Worm (Caenorhabditis elegans) whole organism, L2 larva: ENCODE results near the gene srsx-33.

ENCODE experiments used
- F13H6.1 ChIP-seq: sonication (generic microtip); optimal IDR thresholded peaks from 2 replicates; lab custom pipeline; 2016; ENCODE audit warnings: missing genetic modification characterization, missing compliant biosample characterization
- R02D3.7 ChIP-seq: fragments of 150-350 bp; optimal IDR thresholded peaks from 2 replicates; lab custom pipeline; 2014; ENCODE audit warnings: missing biosample characterization, missing genetic modification characterization
- ama-1 ChIP-seq: fragments of 150-350 bp; optimal IDR thresholded peaks from 2 replicates; lab custom pipeline; 2018; ENCODE audit warnings: inconsistent platforms
- dmd-4 ChIP-seq: sonication (generic microtip); optimal IDR thresholded peaks from 2 replicates; lab custom pipeline; 2017; ENCODE audit warnings: missing biosample characterization, missing genetic modification characterization
- fos-1 ChIP-seq: fragments of 150-350 bp; optimal IDR thresholded peaks from 2 replicates; lab custom pipeline; 2014; ENCODE audit warnings: missing biosample characterization, missing genetic modification characterization
- lin-11 ChIP-seq: fragments of 150-350 bp; sonication (generic microtip); optimal IDR thresholded peaks from 2 replicates; lab custom pipeline; 2014; ENCODE audit warnings: missing biosample characterization, missing genetic modification characterization, inconsistent platforms, mixed read lengths
- lin-39 ChIP-seq: fragments of 150-350 bp; optimal IDR thresholded peaks from 2 replicates; lab custom pipeline; 2014; ENCODE audit warnings: missing biosample characterization, missing genetic modification reagents, missing genetic modification characterization
- mdl-1 ChIP-seq, 2 experiments: fragments of 150-350 bp in 1 of 2; sonication (generic microtip) in 1 of 2; optimal IDR thresholded peaks; 2 replicates each; lab custom pipeline; 2017; ENCODE audit warnings: missing biosample characterization in 2 of 2, missing genetic modification characterization in 2 of 2
- nhr-12 ChIP-seq: fragments of 150-350 bp; optimal IDR thresholded peaks from 2 replicates; lab custom pipeline; 2014; ENCODE audit warnings: missing biosample characterization, missing genetic modification characterization
- snpc-4 ChIP-seq: fragments of 150-350 bp; optimal IDR thresholded peaks from 2 replicates; lab custom pipeline; 2014; ENCODE audit warnings: missing biosample characterization, missing genetic modification characterization
- ztf-1 ChIP-seq: fragments of 200-800 bp; sonication (Bioruptor generic); conservative IDR thresholded peaks from 2 replicates; pipeline ENCODE4 v1.3.6; 2022; ENCODE audit warnings: missing genetic modification characterization, missing compliant biosample characterization

The srsx-33 gene

ce11 chrV:11201826-11202565, 50.3 kb downstream of the srsx-33 start, which contains the start of gene K10D6.4:
Gene K10D6.4 (plus strand): TSS chrV:11201925.
- TF ChIP-seq fos-1 (peak; percentile 47), ama-1 (lab: Kevin White, UChicago) (no peak), lin-11 (tag; lab: Kevin White, UChicago) (peak; percentile 5), snpc-4 (tag; lab: Kevin White, UChicago) (no peak), lin-39 (tag; lab: Kevin White, UChicago) (no peak), R02D3.7 (tag; lab: Kevin White, UChicago) (no peak), ztf-1 (GFP tag; lab: Robert Waterston, UW) (no peak), dmd-4 (no peak), nhr-12 (tag; lab: Kevin White, UChicago) (no peak), mdl-1 (tag; optimal IDR thresholded peaks at IDR 0.05; lab: Kevin White, UChicago) (no peak), F13H6.1 (tag; lab: Kevin White, UChicago) (no peak)
